Fruit fly (Drosophila melanogaster): ENCODE results near the gene Ucp4B.

The Ucp4B gene

dm6 chr2L:5986094-5986493, 16.4 kb downstream of the Ucp4B start, which contains the start of gene ifc (continued):
- TF ChIP-seq Atf-2 (GFP tag; optimal IDR thresholded peaks at IDR 0.05) (peak; percentile 45), CG9876 (GFP tag; optimal IDR thresholded peaks at IDR 0.05) (peak; percentile 63), jumu (GFP tag; optimal IDR thresholded peaks at IDR 0.05) (peak; percentile 71), bab2 (GFP tag; optimal IDR thresholded peaks at IDR 0.05) (peak; percentile 49), Elba2 (GFP tag; optimal IDR thresholded peaks at IDR 0.05) (peak; percentile 52), ERR (GFP tag; optimal IDR thresholded peaks at IDR 0.05) (peak; percentile 69), lilli (GFP tag; optimal IDR thresholded peaks at IDR 0.05) (peak; percentile 76), CG17385 (GFP tag; optimal IDR thresholded peaks at IDR 0.05) (peak; percentile 35), bcd (GFP tag; optimal IDR thresholded peaks at IDR 0.05) (peak; percentile 87), caup (GFP tag; optimal IDR thresholded peaks at IDR 0.05; ENCODE audit: severe bottlenecking) (peak; percentile 17), ken (GFP tag; IDR thresholded peaks at IDR 0.05) (no peak), fd3F (GFP tag; optimal IDR thresholded peaks at IDR 0.05) (peak; percentile 22), ems (GFP tag; optimal IDR thresholded peaks at IDR 0.05) (peak; percentile 38), Fer2 (tag; optimal IDR thresholded peaks at IDR 0.05) (peak; percentile 10), CG11093 (GFP tag; IDR thresholded peaks at IDR 0.05) (no peak), kay (GFP tag; optimal IDR thresholded peaks at IDR 0.05) (peak; percentile 52), CG12104 (GFP tag; optimal IDR thresholded peaks at IDR 0.05) (peak; percentile 8), CG9932 (GFP tag; IDR thresholded peaks at IDR 0.05) (no peak), stwl (tag; optimal IDR thresholded peaks at IDR 0.05) (peak; percentile 92), zfh2 (GFP tag; optimal IDR thresholded peaks at IDR 0.05) (peak; percentile 78), crc (GFP tag; optimal IDR thresholded peaks at IDR 0.05) (peak; percentile 1), bowl (GFP tag; IDR thresholded peaks at IDR 0.05) (no peak), al (GFP tag; IDR thresholded peaks at IDR 0.05) (no peak), Med (GFP tag) (peak; percentile 94), Sin3A (optimal IDR thresholded peaks at IDR 0.05) (peak; percentile 39), nom (GFP tag; optimal IDR thresholded peaks at IDR 0.05) (peak; percentile 46), CG11504 (tag; optimal IDR thresholded peaks at IDR 0.05) (no peak), CG11723 (GFP tag; optimal IDR thresholded peaks at IDR 0.05) (peak; percentile 7), CG16779 (GFP tag; IDR thresholded peaks at IDR 0.05) (no peak), Mrtf (GFP tag; IDR thresholded peaks at IDR 0.05) (no peak), CG18476 (GFP tag; optimal IDR thresholded peaks at IDR 0.05) (peak; percentile 76), CoRest (tag; optimal IDR thresholded peaks at IDR 0.05) (peak; percentile 74), CG32772 (GFP tag; IDR thresholded peaks at IDR 0.05) (no peak)

dm6 chr2L:5986940-5987339, 17.3 kb downstream of the Ucp4B start:
- TF ChIP-seq CG3995 (GFP tag; optimal IDR thresholded peaks at IDR 0.05) = peak; percentile 85
- TF ChIP-seq Hey (tag; optimal IDR thresholded peaks at IDR 0.05) = peak; percentile 40
- TF ChIP-seq pho (GFP tag; optimal IDR thresholded peaks at IDR 0.05) = no peak
- peak; percentile 73 for TF ChIP-seq CG10267 (tag; optimal IDR thresholded peaks at IDR 0.05)
- peak; percentile 51 for TF ChIP-seq Med (GFP tag)
- no peak for TF ChIP-seq CG9727 (GFP tag; optimal IDR thresholded peaks at IDR 0.05)
- peak; percentile 72 for TF ChIP-seq gsb-n (tag; optimal IDR thresholded peaks at IDR 0.05)
- peak; percentile 86 for TF ChIP-seq CG1529 (GFP tag; optimal IDR thresholded peaks at IDR 0.05)
- peak; percentile 27 for TF ChIP-seq sug (tag; optimal IDR thresholded peaks at IDR 0.05)
- peak; percentile 30 for TF ChIP-seq stwl (tag; optimal IDR thresholded peaks at IDR 0.05)
- peak in 1 of 2 experiments; percentile 47 for TF ChIP-seq Pdp1 (GFP tag; optimal IDR thresholded peaks at IDR 0.05)
- TF ChIP-seq exex (tag; optimal IDR thresholded peaks at IDR 0.05) = peak; percentile 87
- TF ChIP-seq cg (GFP tag; optimal IDR thresholded peaks at IDR 0.05) = peak; percentile 21
- no peak for TF ChIP-seq Taf1 (GFP tag; IDR thresholded peaks at IDR 0.05)
- no peak for TF ChIP-seq emc (GFP tag; optimal IDR thresholded peaks at IDR 0.05)
- TF ChIP-seq CG34376 (GFP tag; optimal IDR thresholded peaks at IDR 0.05) = peak; percentile 75
- TF ChIP-seq CG15479 (GFP tag; optimal IDR thresholded peaks at IDR 0.05) = peak; percentile 4
- TF ChIP-seq pros (GFP tag; optimal IDR thresholded peaks at IDR 0.05) = peak; percentile 1
- peak; percentile 15 for TF ChIP-seq CG4282 (GFP tag; optimal IDR thresholded peaks at IDR 0.05)
- TF ChIP-seq CG18011 (GFP tag; optimal IDR thresholded peaks at IDR 0.05) = peak; percentile 32
- TF ChIP-seq kay (GFP tag; optimal IDR thresholded peaks at IDR 0.05) = peak; percentile 28
- TF ChIP-seq mirr (GFP tag; optimal IDR thresholded peaks at IDR 0.05) = peak; percentile 31

All from whole organism, embryonic.